Fruit fly (Drosophila melanogaster) whole organism, prepupa: ENCODE results near the gene bab1.

Experiments
- Blimp-1 ChIP-seq: fragments of 200-800 bp; sonication (Bioruptor generic); optimal IDR thresholded peaks from 3 replicates; lab custom pipeline; 2017; ENCODE audit warnings: missing biosample characterization, missing genetic modification characterization, mild to moderate bottlenecking, moderate library complexity, missing genetic modification reagents
- CG10669 ChIP-seq: fragments of 200-800 bp; sonication (Bioruptor generic); optimal IDR thresholded peaks from 3 replicates; lab custom pipeline; 2018; ENCODE audit warnings: missing biosample characterization, mild to moderate bottlenecking, missing genetic modification characterization, moderate library complexity
- CG11294 ChIP-seq: fragments of 200-800 bp; sonication (Bioruptor generic); IDR thresholded peaks from 2 replicates; pipeline ENCODE4 v1.3.6; 2022; ENCODE audit warnings: missing biosample characterization, missing genetic modification characterization
- CG11762 ChIP-seq: fragments of 200-800 bp; sonication (Bioruptor generic); optimal IDR thresholded peaks from 3 replicates; lab custom pipeline; 2016; ENCODE audit warnings: missing biosample characterization, missing genetic modification characterization; ENCODE audit not compliant: insufficient read depth
- CG11902 ChIP-seq: fragments of 200-800 bp; sonication (Bioruptor generic); optimal IDR thresholded peaks from 3 replicates; lab custom pipeline; 2016; ENCODE audit warnings: missing biosample characterization, missing genetic modification characterization
- CG15336 ChIP-seq: fragments of 200-800 bp; sonication (Bioruptor generic); IDR thresholded peaks from 2 replicates; pipeline ENCODE4 v1.3.6; 2022; ENCODE audit warnings: missing biosample characterization, missing genetic modification characterization
- CG1621 ChIP-seq: fragments of 200-800 bp; sonication (Bioruptor generic); optimal IDR thresholded peaks from 3 replicates; lab custom pipeline; 2018; ENCODE audit warnings: missing biosample characterization, mild to moderate bottlenecking, missing genetic modification characterization
- CG16779 ChIP-seq: fragments of 200-800 bp; sonication (Bioruptor generic); optimal IDR thresholded peaks from 3 replicates; lab custom pipeline; 2017; ENCODE audit warnings: missing biosample characterization, mild to moderate bottlenecking, missing genetic modification characterization
- CG32006 ChIP-seq: fragments of 200-800 bp; sonication (Bioruptor generic); optimal IDR thresholded peaks from 3 replicates; lab custom pipeline; 2017; ENCODE audit warnings: missing biosample characterization, mild to moderate bottlenecking, missing genetic modification characterization
- CG3919 ChIP-seq: fragments of 200-800 bp; sonication (Bioruptor generic); optimal IDR thresholded peaks from 3 replicates; lab custom pipeline; 2016; ENCODE audit warnings: missing biosample characterization, missing genetic modification characterization
- CG4318 ChIP-seq: fragments of 200-800 bp; sonication (Bioruptor generic); optimal IDR thresholded peaks from 3 replicates; lab custom pipeline; 2017; ENCODE audit warnings: missing biosample characterization, mild to moderate bottlenecking, missing genetic modification characterization
- CG6276 ChIP-seq: fragments of 200-800 bp; sonication (Bioruptor generic); optimal IDR thresholded peaks from 2 replicates; lab custom pipeline; 2017; ENCODE audit warnings: missing biosample characterization, mild to moderate bottlenecking, missing genetic modification characterization
- CG6792 ChIP-seq: fragments of 200-800 bp; sonication (Bioruptor generic); optimal IDR thresholded peaks from 3 replicates; lab custom pipeline; 2016; ENCODE audit warnings: missing biosample characterization, missing genetic modification characterization
- CG6808 ChIP-seq: fragments of 200-800 bp; sonication (Bioruptor generic); optimal IDR thresholded peaks from 3 replicates; lab custom pipeline; 2017; ENCODE audit warnings: missing biosample characterization, missing genetic modification characterization, mild to moderate bottlenecking, moderate library complexity, missing genetic modification reagents
- CG6854 ChIP-seq: fragments of 200-800 bp; sonication (Bioruptor generic); optimal IDR thresholded peaks from 2 replicates; lab custom pipeline; 2017; ENCODE audit warnings: missing biosample characterization, mild to moderate bottlenecking, missing genetic modification characterization
- CG7368 ChIP-seq: fragments of 200-800 bp; sonication (Bioruptor generic); optimal IDR thresholded peaks from 3 replicates; lab custom pipeline; 2016; ENCODE audit warnings: missing biosample characterization, missing genetic modification characterization
- CG8119 ChIP-seq: fragments of 200-800 bp; sonication (Bioruptor generic); IDR thresholded peaks from 3 replicates; pipeline ENCODE4 v1.3.6; 2022; ENCODE audit warnings: missing biosample characterization, missing genetic modification characterization
- CG8319 ChIP-seq: fragments of 200-800 bp; sonication (Bioruptor generic); optimal IDR thresholded peaks from 3 replicates; lab custom pipeline; 2016; ENCODE audit warnings: missing biosample characterization, missing genetic modification characterization
- CG8632 ChIP-seq: fragments of 200-800 bp; sonication (Bioruptor generic); optimal IDR thresholded peaks from 3 replicates; lab custom pipeline; 2016; ENCODE audit warnings: missing biosample characterization, missing genetic modification characterization
- CG9139 ChIP-seq: fragments of 200-800 bp; sonication (Bioruptor generic); optimal IDR thresholded peaks from 3 replicates; lab custom pipeline; 2017; ENCODE audit warnings: missing biosample characterization, mild to moderate bottlenecking, missing genetic modification characterization
- Eip75B ChIP-seq: fragments of 200-800 bp; sonication (Bioruptor generic); optimal IDR thresholded peaks from 3 replicates; lab custom pipeline; 2016; ENCODE audit warnings: missing biosample characterization, missing genetic modification characterization
- Eip78C ChIP-seq: fragments of 200-800 bp; sonication (Bioruptor generic); peaks from one replicate; lab custom pipeline; 2016; ENCODE audit warnings: missing biosample characterization, missing genetic modification characterization
- Eip93F ChIP-seq: fragments of 200-800 bp; sonication (Bioruptor generic); optimal IDR thresholded peaks from 2 replicates; lab custom pipeline; 2016; ENCODE audit warnings: missing biosample characterization, mild to moderate bottlenecking, missing genetic modification characterization
- Ets21C ChIP-seq: fragments of 200-800 bp; sonication (Bioruptor generic); optimal IDR thresholded peaks from 3 replicates; lab custom pipeline; 2016; ENCODE audit warnings: missing biosample characterization, missing genetic modification characterization
- Gug ChIP-seq: fragments of 200-800 bp; sonication (Bioruptor generic); IDR thresholded peaks from 2 replicates; pipeline ENCODE4 v1.3.6; 2022; ENCODE audit warnings: missing biosample characterization, missing genetic modification characterization
- Hr38 ChIP-seq: sonication (Bioruptor generic); optimal IDR thresholded peaks from 2 replicates; lab custom pipeline; 2016; ENCODE audit warnings: missing biosample characterization, missing genetic modification characterization
- Hr39 ChIP-seq: fragments of 200-800 bp; sonication (Bioruptor generic); optimal IDR thresholded peaks from 2 replicates; lab custom pipeline; 2016; ENCODE audit warnings: missing biosample characterization, missing genetic modification characterization
- Hr4 ChIP-seq: fragments of 200-800 bp; sonication (Bioruptor generic); optimal IDR thresholded peaks from 3 replicates; lab custom pipeline; 2016; ENCODE audit warnings: missing biosample characterization, missing genetic modification characterization
- Lpt ChIP-seq: fragments of 200-800 bp; sonication (Bioruptor generic); optimal IDR thresholded peaks from 3 replicates; lab custom pipeline; 2016; ENCODE audit warnings: missing biosample characterization, missing genetic modification characterization
- OdsH ChIP-seq: fragments of 200-800 bp; sonication (Bioruptor generic); optimal IDR thresholded peaks from 3 replicates; lab custom pipeline; 2016; ENCODE audit warnings: missing biosample characterization, missing genetic modification characterization
- Smox ChIP-seq: fragments of 200-800 bp; sonication (Bioruptor generic); optimal IDR thresholded peaks from 3 replicates; lab custom pipeline; 2016; ENCODE audit warnings: missing biosample characterization, missing genetic modification characterization
- Sox15 ChIP-seq: fragments of 200-800 bp; sonication (Bioruptor generic); optimal IDR thresholded peaks from 3 replicates; lab custom pipeline; 2016; ENCODE audit warnings: missing biosample characterization, missing genetic modification characterization
- achi ChIP-seq: fragments of 200-800 bp; sonication (Bioruptor generic); optimal IDR thresholded peaks from 3 replicates; lab custom pipeline; 2016; ENCODE audit warnings: missing biosample characterization, missing genetic modification characterization
- acj6 ChIP-seq: fragments of 200-800 bp; sonication (Bioruptor generic); optimal IDR thresholded peaks from 3 replicates; lab custom pipeline; 2016; ENCODE audit warnings: missing biosample characterization, missing genetic modification characterization
- dac ChIP-seq: fragments of 200-800 bp; sonication (Bioruptor generic); optimal IDR thresholded peaks from 2 replicates; lab custom pipeline; 2017; ENCODE audit warnings: missing biosample characterization, mild to moderate bottlenecking, missing genetic modification characterization
- dsx ChIP-seq: fragments of 200-800 bp; optimal IDR thresholded peaks from 3 replicates; lab custom pipeline; 2019; ENCODE audit warnings: missing biosample characterization, mild to moderate bottlenecking, missing genetic modification characterization, moderate library complexity; ENCODE audit not compliant: poor library complexity, severe bottlenecking
- eg ChIP-seq: fragments of 200-800 bp; sonication (Bioruptor generic); IDR thresholded peaks from 3 replicates; pipeline ENCODE4 v1.3.6; 2022; ENCODE audit warnings: missing biosample characterization, missing genetic modification characterization
- esn ChIP-seq: fragments of 200-800 bp; sonication (Bioruptor generic); optimal IDR thresholded peaks from 2 replicates; lab custom pipeline; 2016; ENCODE audit warnings: missing biosample characterization, mild to moderate bottlenecking, missing genetic modification characterization, moderate library complexity
- fd59A ChIP-seq: fragments of 200-800 bp; sonication (Bioruptor generic); optimal IDR thresholded peaks from 2 replicates; lab custom pipeline; 2017; ENCODE audit warnings: missing biosample characterization, mild to moderate bottlenecking, missing genetic modification characterization, missing genetic modification reagents
- fd85E ChIP-seq: fragments of 200-800 bp; sonication (Bioruptor generic); optimal IDR thresholded peaks from 3 replicates; lab custom pipeline; 2016; ENCODE audit warnings: missing biosample characterization, missing genetic modification characterization
- fkh ChIP-seq: fragments of 200-800 bp; sonication (Bioruptor generic); optimal IDR thresholded peaks from 3 replicates; lab custom pipeline; 2017; ENCODE audit warnings: missing biosample characterization, mild to moderate bottlenecking, missing genetic modification characterization, moderate library complexity
- lz ChIP-seq: fragments of 200-800 bp; sonication (Bioruptor generic); optimal IDR thresholded peaks from 3 replicates; lab custom pipeline; 2016; ENCODE audit warnings: missing biosample characterization, missing genetic modification characterization
- net ChIP-seq: fragments of 200-800 bp; sonication (Bioruptor generic); optimal IDR thresholded peaks from 3 replicates; lab custom pipeline; 2016; ENCODE audit warnings: missing biosample characterization, missing genetic modification characterization
- pdm3 ChIP-seq: fragments of 200-800 bp; sonication (Bioruptor generic); optimal IDR thresholded peaks from 3 replicates; lab custom pipeline; 2016; ENCODE audit warnings: missing biosample characterization, missing genetic modification characterization
- salr ChIP-seq, 2 experiments: fragments of 200-800 bp; sonication (Bioruptor generic); optimal IDR thresholded peaks; 3 replicates each; lab custom pipeline; 2016 to 2018; ENCODE audit warnings: missing biosample characterization in 2 of 2, missing genetic modification characterization in 2 of 2, mild to moderate bottlenecking in 1 of 2
- ss ChIP-seq, 2 experiments: fragments of 200-800 bp; sonication (Bioruptor generic); optimal IDR thresholded peaks; 2 replicates in 1 of 2; 3 replicates in 1 of 2; lab custom pipeline; 2017 to 2018; ENCODE audit warnings: mild to moderate bottlenecking in 2 of 2, missing biosample characterization in 2 of 2, missing genetic modification characterization in 2 of 2, moderate library complexity in 1 of 2
- svp ChIP-seq: fragments of 200-800 bp; sonication (Bioruptor generic); peaks from one replicate; lab custom pipeline; 2016; ENCODE audit warnings: missing biosample characterization, missing genetic modification characterization
- vri ChIP-seq: fragments of 200-800 bp; sonication (Bioruptor generic); optimal IDR thresholded peaks from 3 replicates; lab custom pipeline; 2016; ENCODE audit warnings: missing biosample characterization, mild to moderate bottlenecking, missing genetic modification characterization

bab1 gene

dm6 chr3L:1088140-1088539 is 12.7 kb downstream of the bab1 start (continued):
- TF ChIP-seq Lpt (GFP tag; lab: Kevin White, UChicago) (no peak), CG15336 (GFP tag; lab: Robert Waterston, UW) (no peak), Hr38 (no peak), Smox (GFP tag; lab: Kevin White, UChicago) (peak; percentile 24), Blimp-1 (GFP tag; lab: Kevin White, UChicago) (no peak), fkh (GFP tag; lab: Kevin White, UChicago) (no peak), esn (GFP tag; lab: Kevin White, UChicago) (peak; percentile 40), CG10669 (GFP tag; lab: Kevin White, UChicago) (peak; percentile 39), achi (peak; percentile 26), CG6276 (GFP tag; lab: Kevin White, UChicago) (no peak), fd85E (GFP tag; lab: Kevin White, UChicago) (no peak), CG11902 (GFP tag; lab: Kevin White, UChicago) (peak; percentile 38), CG8119 (0 out of 3 replicates have a peak, but pooled peaks have one; percentile 30), Gug (GFP tag; lab: Robert Waterston, UW) (no peak)

DNA sequence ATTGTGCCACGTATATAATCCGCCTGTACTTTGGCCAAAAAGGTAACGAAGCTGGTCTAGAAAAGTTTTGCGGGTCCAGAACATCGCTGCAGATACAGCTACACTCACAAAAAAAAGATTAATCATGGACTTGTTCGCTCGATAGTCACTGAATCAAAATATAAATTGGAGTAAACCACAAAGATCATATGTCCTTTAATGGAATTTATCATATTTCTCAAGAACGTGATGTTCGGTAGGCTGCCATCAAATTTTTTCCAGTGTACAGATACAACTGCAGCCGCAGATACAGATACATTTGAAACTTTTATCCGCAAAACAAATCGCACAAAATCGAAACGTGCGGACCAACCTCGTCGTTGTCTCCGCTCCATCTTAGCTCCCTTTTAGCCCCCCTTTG is 13.6 kb downstream of the bab1 start:
- TF ChIP-seq fkh (GFP tag; lab: Kevin White, UChicago): no peak
- peak; percentile 57 for TF ChIP-seq CG10669 (GFP tag; lab: Kevin White, UChicago)
- peak; percentile 5 for TF ChIP-seq CG16779
- TF ChIP-seq CG11294: 0 out of 2 replicates have a peak, but pooled peaks have one; percentile 5
- peak; percentile 47 for TF ChIP-seq fd59A (GFP tag; lab: Kevin White, UChicago)
- no peak for TF ChIP-seq CG8319 (GFP tag; lab: Kevin White, UChicago)
- TF ChIP-seq Sox15 (GFP tag; lab: Kevin White, UChicago): peak; percentile 43
- peak; percentile 64 for TF ChIP-seq achi
- peak in 1 of 2 experiments; percentile 18 for TF ChIP-seq salr (GFP tag; optimal IDR thresholded peaks at IDR 0.05; lab: Kevin White, UChicago)
- peak; percentile 47 for TF ChIP-seq Eip75B
- no peak for TF ChIP-seq CG9139 (GFP tag; lab: Kevin White, UChicago)
- peak; percentile 34 for TF ChIP-seq CG6792 (GFP tag; lab: Kevin White, UChicago)
- TF ChIP-seq acj6 (GFP tag; lab: Kevin White, UChicago): peak; percentile 52
- no peak for TF ChIP-seq Eip93F
- TF ChIP-seq eg (GFP tag; lab: Robert Waterston, UW): peak; percentile 22; the same call in 1 of the 3 replicates
- peak; percentile 55 for TF ChIP-seq Smox (GFP tag; lab: Kevin White, UChicago)
- 0 out of 2 replicates have a peak, but pooled peaks have one; percentile 14 for TF ChIP-seq Gug (GFP tag; lab: Robert Waterston, UW)
- no peak for TF ChIP-seq CG4318 (GFP tag; lab: Kevin White, UChicago)
- peak; percentile 62 for TF ChIP-seq OdsH
- peak; percentile 53 for TF ChIP-seq lz (GFP tag; lab: Kevin White, UChicago)
- TF ChIP-seq dsx (GFP tag; lab: Kevin White, UChicago): peak; percentile 47
- peak; percentile 90 for TF ChIP-seq Eip78C (GFP tag; lab: Kevin White, UChicago)
- peak; percentile 56 for TF ChIP-seq Ets21C (GFP tag; lab: Kevin White, UChicago)
- TF ChIP-seq CG1621: peak; percentile 46
- TF ChIP-seq CG6808 (GFP tag; lab: Kevin White, UChicago): peak; percentile 27
- TF ChIP-seq net (GFP tag; lab: Kevin White, UChicago): no peak
- TF ChIP-seq pdm3 (GFP tag; lab: Kevin White, UChicago): peak; percentile 11
- TF ChIP-seq ss (GFP tag; optimal IDR thresholded peaks at IDR 0.05; lab: Kevin White, UChicago): peak; percentile 26 to 36
- TF ChIP-seq CG3919 (GFP tag; lab: Kevin White, UChicago): peak; percentile 69
- no peak for TF ChIP-seq Hr38
- peak; percentile 84 for TF ChIP-seq svp (GFP tag; lab: Kevin White, UChicago)
- TF ChIP-seq Hr39: peak; percentile 67
- peak; percentile 24 for TF ChIP-seq CG6276 (GFP tag; lab: Kevin White, UChicago)
- TF ChIP-seq CG8632 (GFP tag; lab: Kevin White, UChicago): peak; percentile 13
- no peak for TF ChIP-seq Blimp-1 (GFP tag; lab: Kevin White, UChicago)
- TF ChIP-seq vri: peak; percentile 51
- TF ChIP-seq Hr4 (GFP tag; lab: Kevin White, UChicago): no peak
- no peak for TF ChIP-seq dac (GFP tag; lab: Kevin White, UChicago)
- peak; percentile 45 for TF ChIP-seq CG7368 (GFP tag; lab: Kevin White, UChicago)
- no peak for TF ChIP-seq CG6854 (GFP tag; lab: Kevin White, UChicago)
- peak; percentile 40 for TF ChIP-seq CG11762 (GFP tag; lab: Kevin White, UChicago)
- peak; percentile 67 for TF ChIP-seq esn (GFP tag; lab: Kevin White, UChicago)
- peak; percentile 40 for TF ChIP-seq CG32006 (GFP tag; lab: Kevin White, UChicago)
